Fruit fly (Drosophila melanogaster): Measurements from ENCODE around the gene Sec71.

DNA sequence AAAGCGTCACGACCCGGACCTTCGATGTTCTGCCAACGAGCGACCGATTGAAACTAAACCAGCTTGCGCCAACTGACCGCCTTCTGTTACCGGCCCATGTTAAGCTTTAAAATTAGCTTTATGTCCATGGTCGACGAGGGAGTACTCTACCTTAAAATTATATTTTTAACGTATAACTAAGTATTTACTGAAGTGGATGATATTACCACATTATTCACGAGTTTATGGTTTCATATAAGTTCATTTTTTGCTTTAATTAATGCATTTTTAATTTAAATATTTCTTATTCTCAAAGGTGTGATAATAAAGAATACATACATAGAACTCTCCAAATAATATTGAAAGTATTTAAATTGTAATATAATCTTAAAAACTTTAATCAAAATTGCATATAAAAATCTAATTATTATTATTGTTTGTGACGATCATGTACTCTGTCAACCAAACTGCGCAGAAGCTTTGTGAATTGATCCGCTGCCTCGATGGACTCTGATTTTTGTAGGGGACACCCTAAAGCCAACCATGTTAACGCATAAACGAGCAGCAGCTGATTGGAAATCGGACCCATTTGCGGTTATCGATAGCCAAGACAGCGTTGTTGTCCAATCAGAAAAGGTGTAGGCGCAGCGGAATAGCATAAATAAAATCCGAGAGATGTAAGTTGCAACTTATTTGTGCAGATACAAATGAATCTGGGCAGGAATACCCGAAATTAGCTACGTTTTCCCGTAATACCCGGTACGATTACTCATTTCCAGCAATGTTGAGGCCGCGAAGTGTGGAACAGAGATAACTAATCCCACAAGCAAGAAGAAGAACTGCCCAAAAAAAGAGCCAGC lies 13.0 kb upstream of the Sec71 start, which contains the start of the genes CG9008 and p38b:
- TF ChIP-seq CG5204 (GFP tag; optimal IDR thresholded peaks at IDR 0.05) = no peak
- peak; percentile 29 for TF ChIP-seq tj (GFP tag; optimal IDR thresholded peaks at IDR 0.05)
- TF ChIP-seq CG14711 (tag; optimal IDR thresholded peaks at IDR 0.05) = peak; percentile 80
- peak; percentile 71 for TF ChIP-seq CG12768 (GFP tag; optimal IDR thresholded peaks at IDR 0.05)
- no peak for TF ChIP-seq Hr96 (GFP tag; optimal IDR thresholded peaks at IDR 0.05)
- peak; percentile 84 for TF ChIP-seq CG7045 (GFP tag; optimal IDR thresholded peaks at IDR 0.05)
- no peak for TF ChIP-seq kay (GFP tag; ENCODE audit: borderline replicate concordance)

Data from whole organism, adult.